Fruit fly (Drosophila melanogaster) Kc167 (cell line): ENCODE measurements around the gene CG14659.

ENCODE experiments used
- Myc ChIP-seq: fragments of >200 bp; optimal IDR thresholded peaks from 2 replicates; lab custom pipeline; 2017; ENCODE audit warnings: missing external identifiers
- h ChIP-seq: fragments of >200 bp; optimal IDR thresholded peaks from 3 replicates; lab custom pipeline; 2018; ENCODE audit warnings: missing external identifiers
- psq ChIP-seq: fragments of >200 bp; optimal IDR thresholded peaks from 2 replicates; lab custom pipeline; 2017; ENCODE audit warnings: missing external identifiers

DNA sequence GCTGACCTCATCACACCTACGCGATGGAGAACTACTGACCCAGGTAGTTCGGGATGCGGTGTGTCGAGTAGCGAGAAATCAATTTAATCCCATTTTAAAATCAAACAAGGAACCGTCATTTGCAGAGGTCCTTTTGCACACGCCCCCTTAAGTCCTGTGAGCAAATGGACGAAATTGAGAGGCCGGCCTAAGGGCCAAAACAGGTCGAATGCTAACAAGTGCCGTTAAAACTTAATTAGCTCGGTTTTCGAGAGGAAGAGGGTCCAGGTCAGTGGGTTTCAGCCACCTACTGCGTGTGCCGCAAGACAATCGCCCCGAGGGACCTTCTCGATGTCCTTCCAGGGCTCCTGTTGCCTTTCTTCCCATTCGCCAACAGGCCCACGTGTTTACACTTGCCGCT, 15.1 kb upstream of the CG14659 start:
- no peak for TF ChIP-seq Myc
- no peak for TF ChIP-seq psq (lab: Kevin White, UChicago)
- TF ChIP-seq h (lab: Kevin White, UChicago): no peak
